Fruit fly (Drosophila melanogaster): Measurements from ENCODE around the gene CG31705.

Gene CG31705

DNA sequence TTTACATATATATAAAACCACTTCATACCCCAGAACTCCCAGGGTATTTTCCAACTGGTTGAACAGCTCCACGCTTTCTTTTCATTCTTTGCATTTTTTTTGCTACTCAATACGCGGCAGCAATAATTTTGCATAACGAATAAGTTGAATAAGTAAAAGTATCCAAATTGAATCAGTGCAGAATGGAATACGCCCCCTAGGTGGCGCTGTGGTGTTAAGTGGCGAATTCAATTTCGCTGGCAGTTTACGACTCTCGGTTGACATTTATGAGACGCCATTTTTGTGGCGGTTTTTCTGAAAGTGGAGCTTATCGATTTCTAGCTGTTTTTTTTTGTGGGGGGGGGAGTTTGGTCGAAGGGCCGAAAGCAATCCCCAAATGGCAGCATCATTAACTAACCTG is 34.1 kb downstream of the CG31705 start:
- TF ChIP-seq ham (GFP tag; IDR thresholded peaks at IDR 0.05) (no peak), CTCF (GFP tag; optimal IDR thresholded peaks at IDR 0.05) (peak; percentile 76), CG10979 (tag; optimal IDR thresholded peaks at IDR 0.05) (peak; percentile 70)

DNA sequence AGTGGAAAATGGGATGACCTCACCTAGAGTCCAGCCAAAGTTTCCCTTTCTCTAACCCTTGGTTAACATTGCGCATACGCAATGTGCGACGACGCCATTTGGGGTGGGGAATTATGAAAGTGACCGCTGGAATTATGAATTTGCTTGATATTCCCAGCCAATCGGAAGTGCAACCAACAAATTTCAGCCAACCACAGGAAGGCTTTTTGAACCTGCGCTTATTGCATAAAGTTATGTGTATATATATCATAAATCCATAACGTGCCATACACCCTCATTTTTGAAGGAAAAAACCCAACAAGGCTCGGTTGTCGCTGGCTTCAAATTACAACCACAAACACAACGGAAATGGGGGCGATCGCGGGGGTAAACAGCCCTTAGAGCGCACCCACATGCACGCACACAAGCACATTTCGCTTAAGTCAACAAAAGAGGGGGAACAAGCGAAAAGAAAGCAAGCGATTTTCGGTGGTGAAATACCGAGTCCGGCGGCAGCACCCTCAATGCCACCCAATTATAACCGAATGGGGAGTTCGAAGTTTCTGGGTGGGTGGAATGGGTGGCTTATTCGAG is 39.5 kb downstream of the CG31705 start:
- no peak for TF ChIP-seq nerfin-2 (GFP tag; IDR thresholded peaks at IDR 0.05; ENCODE audit: partially characterized antibody)
- TF ChIP-seq cg (GFP tag; optimal IDR thresholded peaks at IDR 0.05), result peak; percentile 53
- TF ChIP-seq CG32767 (GFP tag; IDR thresholded peaks at IDR 0.05), result 0 out of 2 replicates have a peak, but pooled peaks have one; percentile 25
- TF ChIP-seq CG12071 (GFP tag; optimal IDR thresholded peaks at IDR 0.05), result peak; percentile 26
- TF ChIP-seq crol (GFP tag; IDR thresholded peaks at IDR 0.05), result peak; percentile 37; the same call in 1 of the 2 replicates
- TF ChIP-seq seq (GFP tag; IDR thresholded peaks at IDR 0.05), result peak; percentile 62; the same call in 1 of the 2 replicates
- TF ChIP-seq CG9215 (GFP tag; IDR thresholded peaks at IDR 0.05), result no peak
- TF ChIP-seq nerfin-1 (tag; optimal IDR thresholded peaks at IDR 0.05), result peak; percentile 2
- peak; percentile 58 for TF ChIP-seq ewg (GFP tag; optimal IDR thresholded peaks at IDR 0.05)
- TF ChIP-seq Nf-YB (GFP tag; optimal IDR thresholded peaks at IDR 0.05), result peak; percentile 94
- peak; percentile 83 for TF ChIP-seq abd-A (tag; optimal IDR thresholded peaks at IDR 0.05)
- TF ChIP-seq CG10209 (GFP tag; optimal IDR thresholded peaks at IDR 0.05), result no peak
- TF ChIP-seq Nf-YC (tag; optimal IDR thresholded peaks at IDR 0.05), result peak; percentile 95
- no peak for TF ChIP-seq dmrt99B (tag; optimal IDR thresholded peaks at IDR 0.05)
- TF ChIP-seq Deaf1 (tag; optimal IDR thresholded peaks at IDR 0.05), result peak; percentile 51

DNA sequence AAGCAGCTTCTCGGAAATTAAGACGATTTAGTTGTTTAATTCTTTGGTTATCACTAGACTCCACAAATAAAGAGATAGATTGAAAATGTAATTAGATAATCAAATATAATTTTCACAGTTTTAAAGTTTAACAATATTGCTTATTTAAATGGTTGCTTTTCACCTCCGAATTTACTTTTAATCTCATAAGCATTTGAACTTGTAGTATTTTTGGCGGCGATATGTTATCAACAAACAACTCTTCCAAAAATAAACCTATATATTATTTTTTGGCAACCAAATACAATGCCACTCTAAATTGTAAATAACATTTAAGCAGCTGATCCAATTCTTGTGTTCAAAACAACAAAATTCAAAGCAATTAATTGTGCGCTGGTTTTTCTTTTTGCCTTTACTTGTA is 43.6 kb downstream of the CG31705 start, which contains the start of the genes CG43355 and sala:
CG43355 (plus strand) TSS at position 301 of the 400 bp plus-strand sequence.
sala (plus strand) TSS at position 301 of the 400 bp plus-strand sequence.
- TF ChIP-seq Atf6 (GFP tag; IDR thresholded peaks at IDR 0.05), result no peak
- TF ChIP-seq CG2116 (GFP tag; optimal IDR thresholded peaks at IDR 0.05), result peak; percentile 20
- TF ChIP-seq Sox100B (GFP tag; optimal IDR thresholded peaks at IDR 0.05), result no peak

DNA sequence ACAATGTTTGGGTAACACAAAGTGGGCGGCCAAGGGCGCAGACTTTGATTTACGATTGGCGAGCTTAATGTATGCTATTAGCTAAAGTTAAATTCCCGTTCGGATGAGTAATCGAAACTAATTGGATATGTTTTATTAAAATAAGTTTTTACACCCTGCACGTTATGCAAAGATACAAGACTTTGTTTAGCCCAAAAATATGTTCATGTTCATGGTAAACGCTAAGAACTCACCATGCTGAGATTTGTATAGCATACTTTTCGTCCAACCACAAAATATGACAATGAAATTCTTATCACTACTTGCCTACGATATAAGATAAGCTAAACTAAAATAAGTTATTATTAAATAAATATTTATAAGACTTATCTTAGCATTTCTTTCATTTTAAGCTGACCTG is 53.0 kb downstream of the CG31705 start:
- TF ChIP-seq lola (GFP tag; optimal IDR thresholded peaks at IDR 0.05) (peak in 1 of 3 experiments; percentile 13), NK7.1 (GFP tag; optimal IDR thresholded peaks at IDR 0.05) (no peak), Stat92E (GFP tag; optimal IDR thresholded peaks at IDR 0.05) (peak in 1 of 3 experiments; percentile 36), CG6272 (GFP tag; IDR thresholded peaks at IDR 0.05) (no peak), CG17612 (GFP tag; IDR thresholded peaks at IDR 0.05) (0 out of 2 replicates have a peak, but pooled peaks have one; percentile 20), CG1603 (tag; optimal IDR thresholded peaks at IDR 0.05) (no peak), CG2199 (GFP tag; IDR thresholded peaks at IDR 0.05) (0 out of 3 replicates have a peak, but pooled peaks have one; percentile 26), hbn (GFP tag; IDR thresholded peaks at IDR 0.05; ENCODE audit: partially characterized antibody) (no peak)

Data from whole organism, embryonic.